Fruit fly (Drosophila melanogaster) whole organism, adult: ENCODE data around the gene CG14212.

Experiments
- CG11617 ChIP-seq: fragments of 200-800 bp; sonication (Bioruptor generic); optimal IDR thresholded peaks from 2 replicates; lab custom pipeline; 2017; ENCODE audit warnings: mild to moderate bottlenecking, missing biosample characterization, missing genetic modification reagents, missing genetic modification characterization
- CG12768 ChIP-seq: fragments of 200-800 bp; sonication (Bioruptor generic); optimal IDR thresholded peaks from 2 replicates; lab custom pipeline; 2017; ENCODE audit warnings: missing biosample characterization, missing genetic modification characterization, mild to moderate bottlenecking, moderate library complexity, missing genetic modification reagents
- CG14711 ChIP-seq: fragments of 200-800 bp; sonication (Bioruptor generic); optimal IDR thresholded peaks from 2 replicates; lab custom pipeline; 2018; ENCODE audit warnings: missing biosample characterization, mild to moderate bottlenecking, missing genetic modification characterization, moderate library complexity
- CG1620 ChIP-seq: fragments of 200-800 bp; sonication (Bioruptor generic); optimal IDR thresholded peaks from 2 replicates; lab custom pipeline; 2016; ENCODE audit warnings: missing biosample characterization, missing genetic modification characterization
- CG33017 ChIP-seq: fragments of 200-800 bp; sonication (Bioruptor generic); optimal IDR thresholded peaks from 2 replicates; lab custom pipeline; 2018; ENCODE audit warnings: missing biosample characterization, mild to moderate bottlenecking, missing genetic modification characterization, moderate library complexity
- CG5204 ChIP-seq: fragments of 200-800 bp; sonication (Bioruptor generic); optimal IDR thresholded peaks from 2 replicates; lab custom pipeline; 2016; ENCODE audit warnings: missing biosample characterization, missing genetic modification characterization
- CG7045 ChIP-seq: fragments of 200-800 bp; sonication (Bioruptor generic); optimal IDR thresholded peaks from 2 replicates; lab custom pipeline; 2017; ENCODE audit warnings: missing biosample characterization, mild to moderate bottlenecking, missing genetic modification characterization
- CG7101 ChIP-seq: fragments of 200-800 bp; sonication (Bioruptor generic); optimal IDR thresholded peaks from 2 replicates; lab custom pipeline; 2018; ENCODE audit warnings: missing biosample characterization, mild to moderate bottlenecking, missing genetic modification characterization, moderate library complexity
- Clk ChIP-seq: fragments of 200-800 bp; sonication (Bioruptor generic); optimal IDR thresholded peaks from 2 replicates; lab custom pipeline; 2017; ENCODE audit warnings: missing biosample characterization, missing genetic modification characterization
- Crg-1 ChIP-seq: fragments of 200-800 bp; sonication (Bioruptor generic); optimal IDR thresholded peaks from 2 replicates; lab custom pipeline; 2016; ENCODE audit warnings: missing biosample characterization, missing genetic modification characterization
- Hr96 ChIP-seq: fragments of 200-800 bp; sonication (Bioruptor generic); optimal IDR thresholded peaks from 2 replicates; lab custom pipeline; 2016; ENCODE audit warnings: missing biosample characterization, missing genetic modification characterization
- Mnt ChIP-seq: fragments of 200-800 bp; sonication (Bioruptor generic); optimal IDR thresholded peaks from 2 replicates; lab custom pipeline; 2016; ENCODE audit warnings: missing biosample characterization, mild to moderate bottlenecking, missing genetic modification characterization
- bab1 ChIP-seq: fragments of 200-800 bp; sonication (Bioruptor generic); optimal IDR thresholded peaks from 3 replicates; lab custom pipeline; 2019; ENCODE audit warnings: missing biosample characterization, mild to moderate bottlenecking, missing genetic modification characterization, moderate library complexity
- cic ChIP-seq: fragments of 200-800 bp; sonication (Bioruptor generic); optimal IDR thresholded peaks from 2 replicates; lab custom pipeline; 2017; ENCODE audit warnings: missing biosample characterization, mild to moderate bottlenecking, missing genetic modification characterization, moderate library complexity
- cnc ChIP-seq, 2 experiments: fragments of >200 bp; optimal IDR thresholded peaks; 2 replicates each; lab custom pipeline; 2017
- kay ChIP-seq: fragments of 200-800 bp; sonication (Bioruptor generic); peaks from one replicate; lab custom pipeline; 2016; ENCODE audit warnings: missing biosample characterization, missing genetic modification characterization, borderline replicate concordance
- ovo ChIP-seq: fragments of 200-800 bp; sonication (Bioruptor generic); optimal IDR thresholded peaks from 2 replicates; lab custom pipeline; 2016; ENCODE audit warnings: missing biosample characterization, missing genetic modification characterization
- pad ChIP-seq: fragments of 200-800 bp; sonication (Bioruptor generic); optimal IDR thresholded peaks from 3 replicates; lab custom pipeline; 2017; ENCODE audit warnings: missing biosample characterization, missing genetic modification characterization, mild to moderate bottlenecking, moderate library complexity, missing genetic modification reagents
- tj ChIP-seq: fragments of 200-800 bp; sonication (Bioruptor generic); optimal IDR thresholded peaks from 3 replicates; lab custom pipeline; 2017; ENCODE audit warnings: missing biosample characterization, mild to moderate bottlenecking, missing genetic modification characterization, moderate library complexity
- toe ChIP-seq: fragments of 200-800 bp; sonication (Bioruptor generic); optimal IDR thresholded peaks from 2 replicates; lab custom pipeline; 2016; ENCODE audit warnings: missing biosample characterization, missing genetic modification characterization

The CG14212 gene

dm6 chrX:19615990-19616663, 9.4 kb upstream of the CG14212 start, which contains the start of gene CG14210:
Gene CG14210, plus strand, starts transcription at chrX:19616196.
- TF ChIP-seq bab1 (GFP tag; lab: Kevin White, UChicago) (peak; percentile 65), cnc (optimal IDR thresholded peaks at IDR 0.05; lab: Kevin White, UChicago) (peak; percentile 73 to 89), toe (GFP tag; lab: Kevin White, UChicago) (no peak), CG5204 (GFP tag; lab: Kevin White, UChicago) (no peak), cic (GFP tag; lab: Kevin White, UChicago) (no peak), CG11617 (peak; percentile 1), Mnt (GFP tag; lab: Kevin White, UChicago) (peak; percentile 97)

- no peak for TF ChIP-seq CG7101 (tag; lab: Kevin White, UChicago)
- TF ChIP-seq kay (GFP tag; lab: Kevin White, UChicago): no peak
- TF ChIP-seq bab1 (GFP tag; lab: Kevin White, UChicago): peak; percentile 15
Measured at dm6 chrX:19618183-19618740, 7.2 kb upstream of the CG14212 start, which contains the start of the genes Pstk and Tim9b. Gene Pstk, minus strand, starts transcription at chrX:19618537. Gene Tim9b, minus strand, starts transcription at chrX:19618537.

DNA sequence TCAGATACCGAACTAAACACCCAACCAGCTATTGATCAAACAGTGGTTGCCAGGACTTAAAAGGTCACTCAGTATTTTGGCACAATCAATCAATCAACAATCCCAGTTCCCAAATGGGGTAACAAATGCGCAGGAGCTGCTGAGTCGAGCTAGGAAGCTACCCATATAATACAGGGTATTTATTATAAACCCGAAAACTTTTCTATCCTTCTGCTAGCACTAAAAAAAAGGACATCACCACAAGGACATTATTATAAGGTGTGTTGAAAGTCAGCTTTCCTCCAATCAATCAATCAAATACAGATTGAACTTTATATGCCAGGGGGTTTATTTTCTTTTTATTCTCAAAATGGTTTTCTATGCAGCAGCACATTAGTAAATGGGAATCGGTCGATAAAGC, 4.4 kb upstream of the CG14212 start, which contains the start of gene CG14221:
Gene CG14221, minus strand, starts transcription at position 101 of the 400 bp plus-strand sequence.
- no peak for TF ChIP-seq CG7045 (GFP tag; lab: Kevin White, UChicago)
- TF ChIP-seq Clk (GFP tag; lab: Kevin White, UChicago): no peak
- TF ChIP-seq pad (GFP tag; lab: Kevin White, UChicago): no peak
- TF ChIP-seq cnc (optimal IDR thresholded peaks at IDR 0.05; lab: Kevin White, UChicago): no peak
- no peak for TF ChIP-seq CG5204 (GFP tag; lab: Kevin White, UChicago)
- no peak for TF ChIP-seq CG12768
- TF ChIP-seq tj: no peak
- no peak for TF ChIP-seq CG7101 (tag; lab: Kevin White, UChicago)
- no peak for TF ChIP-seq Mnt (GFP tag; lab: Kevin White, UChicago)
- TF ChIP-seq CG33017: no peak
- no peak for TF ChIP-seq kay (GFP tag; lab: Kevin White, UChicago)
- TF ChIP-seq Crg-1 (GFP tag; lab: Kevin White, UChicago): no peak
- TF ChIP-seq cic (GFP tag; lab: Kevin White, UChicago): no peak
- no peak for TF ChIP-seq Hr96 (GFP tag; lab: Kevin White, UChicago)
- no peak for TF ChIP-seq CG14711 (tag; lab: Kevin White, UChicago)
- TF ChIP-seq ovo (GFP tag; lab: Kevin White, UChicago): no peak
- no peak for TF ChIP-seq bab1 (GFP tag; lab: Kevin White, UChicago)

DNA sequence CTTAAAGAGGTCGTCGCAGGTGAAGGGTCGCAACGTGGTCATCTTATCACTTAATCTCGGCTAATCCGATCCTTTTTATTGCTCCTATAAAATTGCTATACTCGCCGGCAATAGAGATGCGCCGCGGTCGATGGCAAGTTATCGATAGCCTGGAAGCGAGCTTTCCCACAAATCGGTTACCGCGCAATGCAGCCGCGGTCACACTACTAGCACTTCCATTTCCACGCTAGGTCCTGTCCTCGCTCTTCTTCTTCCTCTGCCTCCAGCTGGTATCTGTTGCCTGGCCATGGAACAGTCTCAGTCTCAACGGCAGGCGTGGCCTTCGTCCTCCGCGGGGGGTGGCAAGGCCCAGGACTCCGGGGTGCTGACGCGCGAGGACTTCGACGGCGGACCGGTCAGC, 2.6 kb upstream of the CG14212 start, which contains the start of the genes Naa20A and MKP-4:
Gene Naa20A, minus strand, starts transcription at position 151 of the 400 bp plus-strand sequence.
Gene MKP-4, plus strand, starts transcription at position 191 of the 400 bp plus-strand sequence.
- TF ChIP-seq CG5204 (GFP tag; lab: Kevin White, UChicago) (no peak), CG1620 (GFP tag; lab: Kevin White, UChicago) (no peak), cic (GFP tag; lab: Kevin White, UChicago) (no peak), Mnt (GFP tag; lab: Kevin White, UChicago) (peak; percentile 39), Clk (GFP tag; lab: Kevin White, UChicago) (no peak), bab1 (GFP tag; lab: Kevin White, UChicago) (no peak), cnc (optimal IDR thresholded peaks at IDR 0.05; lab: Kevin White, UChicago) (no peak), pad (GFP tag; lab: Kevin White, UChicago) (no peak)

DNA sequence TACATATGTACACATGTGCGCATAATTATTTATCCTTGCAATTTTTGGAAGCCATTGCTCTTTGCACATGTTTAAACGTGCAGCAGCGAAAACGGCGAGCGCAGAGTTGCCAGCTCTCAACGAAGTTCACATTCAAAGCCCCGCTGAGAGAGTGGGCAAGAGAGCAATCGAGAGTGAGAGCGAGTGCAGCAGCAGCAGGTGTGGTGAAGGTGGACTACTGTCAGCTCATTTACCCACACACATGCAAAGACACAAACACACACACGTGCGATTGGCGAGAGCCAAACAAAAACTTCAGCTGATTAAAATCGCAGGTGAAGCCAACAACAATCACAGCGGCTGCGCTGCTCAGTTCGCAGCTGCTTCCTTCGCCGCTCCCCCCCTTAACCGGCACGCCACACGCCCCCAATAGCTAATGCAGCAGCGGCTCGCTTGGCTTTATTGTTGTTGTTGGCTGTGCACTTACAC, 5.9 kb downstream of the CG14212 start:
- TF ChIP-seq CG33017: no peak
- TF ChIP-seq Crg-1 (GFP tag; lab: Kevin White, UChicago): no peak
- peak; percentile 17 for TF ChIP-seq CG12768
- TF ChIP-seq cic (GFP tag; lab: Kevin White, UChicago): peak; percentile 64
- peak; percentile 10 for TF ChIP-seq CG7101 (tag; lab: Kevin White, UChicago)
- TF ChIP-seq kay (GFP tag; lab: Kevin White, UChicago): no peak
- TF ChIP-seq pad (GFP tag; lab: Kevin White, UChicago): peak; percentile 78
- TF ChIP-seq tj: peak; percentile 60
- peak; percentile 90 for TF ChIP-seq Mnt (GFP tag; lab: Kevin White, UChicago)
- TF ChIP-seq cnc (optimal IDR thresholded peaks at IDR 0.05; lab: Kevin White, UChicago): no peak
- TF ChIP-seq bab1 (GFP tag; lab: Kevin White, UChicago): peak; percentile 16
- peak; percentile 12 for TF ChIP-seq CG11617
- peak; percentile 25 for TF ChIP-seq CG14711 (tag; lab: Kevin White, UChicago)

dm6 chrX:19637002-19637420, 11.5 kb downstream of the CG14212 start:
- no peak for TF ChIP-seq Hr96 (GFP tag; lab: Kevin White, UChicago)
- TF ChIP-seq CG7101 (tag; lab: Kevin White, UChicago): peak; percentile 13
- TF ChIP-seq ovo (GFP tag; lab: Kevin White, UChicago): no peak
- peak; percentile 71 for TF ChIP-seq CG14711 (tag; lab: Kevin White, UChicago)
- TF ChIP-seq CG7045 (GFP tag; lab: Kevin White, UChicago): no peak
- peak; percentile 50 for TF ChIP-seq Mnt (GFP tag; lab: Kevin White, UChicago)
- TF ChIP-seq pad (GFP tag; lab: Kevin White, UChicago): peak; percentile 98
- peak; percentile 5 for TF ChIP-seq tj
- TF ChIP-seq cic (GFP tag; lab: Kevin White, UChicago): peak; percentile 6
- peak; percentile 19 for TF ChIP-seq CG33017
- peak; percentile 27 for TF ChIP-seq bab1 (GFP tag; lab: Kevin White, UChicago)
- peak; percentile 4 for TF ChIP-seq CG12768
- no peak for TF ChIP-seq cnc (optimal IDR thresholded peaks at IDR 0.05; lab: Kevin White, UChicago)
- no peak for TF ChIP-seq kay (GFP tag; lab: Kevin White, UChicago)
- no peak for TF ChIP-seq CG5204 (GFP tag; lab: Kevin White, UChicago)
- TF ChIP-seq Crg-1 (GFP tag; lab: Kevin White, UChicago): no peak
- peak; percentile 4 for TF ChIP-seq CG1620 (GFP tag; lab: Kevin White, UChicago)
- peak; percentile 9 for TF ChIP-seq CG11617
- no peak for TF ChIP-seq Clk (GFP tag; lab: Kevin White, UChicago)
- TF ChIP-seq toe (GFP tag; lab: Kevin White, UChicago): no peak
